Fruit fly (Drosophila melanogaster) whole organism, wandering third instar larva: ENCODE data around the gene asp.
A peak's percentile ranks its signal among the peaks of the same experiment; 100 is the strongest.

Source experiments
- Abd-B ChIP-seq: fragments of >200 bp; optimal IDR thresholded peaks from 2 replicates; lab custom pipeline; 2017; ENCODE audit warnings: missing biosample characterization, missing genetic modification characterization
- CG9705 ChIP-seq: fragments of 200-800 bp; sonication (Bioruptor generic); optimal IDR thresholded peaks from 2 replicates; lab custom pipeline; 2018; ENCODE audit warnings: missing biosample characterization, mild to moderate bottlenecking, missing genetic modification characterization
- Dif ChIP-seq: fragments of 200-275, 200-300 bp; sonication (Bioruptor generic); optimal IDR thresholded peaks from 2 replicates; lab custom pipeline; 2018; ENCODE audit warnings: missing biosample characterization, missing genetic modification characterization; ENCODE audit not compliant: partially characterized antibody
- GATAd ChIP-seq: sonication (Bioruptor generic); optimal IDR thresholded peaks from 2 replicates; lab custom pipeline; 2016; ENCODE audit warnings: missing biosample characterization, missing genetic modification characterization
- HLH106 ChIP-seq: fragments of 200-800 bp; optimal IDR thresholded peaks from 3 replicates; lab custom pipeline; 2019; ENCODE audit warnings: missing biosample characterization, mild to moderate bottlenecking, missing genetic modification characterization, moderate library complexity
- Hnf4 ChIP-seq: fragments of 200-800 bp; sonication (Bioruptor generic); optimal IDR thresholded peaks from 2 replicates; lab custom pipeline; 2016; ENCODE audit warnings: missing biosample characterization, mild to moderate bottlenecking, missing genetic modification characterization
- Hr83 ChIP-seq: fragments of 200-300 bp; sonication (Bioruptor generic); optimal IDR thresholded peaks from 2 replicates; lab custom pipeline; 2016; ENCODE audit warnings: missing biosample characterization, mild to moderate bottlenecking, missing genetic modification characterization, moderate library complexity; ENCODE audit not compliant: poor library complexity, severe bottlenecking
- Jra ChIP-seq: sonication (Bioruptor generic); optimal IDR thresholded peaks from 2 replicates; lab custom pipeline; 2016; ENCODE audit warnings: missing biosample characterization, missing genetic modification characterization
- Myc ChIP-seq: fragments of >200 bp; optimal IDR thresholded peaks from 2 replicates; lab custom pipeline; 2017
- OdsH ChIP-seq: fragments of 200-800 bp; sonication (Bioruptor generic); optimal IDR thresholded peaks from 2 replicates; lab custom pipeline; 2016; ENCODE audit warnings: missing biosample characterization, mild to moderate bottlenecking, missing genetic modification characterization
- Rel ChIP-seq, 2 experiments: fragments of 200-800 bp; sonication (Bioruptor generic) in 1 of 2; optimal IDR thresholded peaks; 2 replicates in 1 of 2; 3 replicates in 1 of 2; lab custom pipeline; 2016 to 2019; ENCODE audit warnings: mild to moderate bottlenecking in 2 of 2, missing biosample characterization in 2 of 2, missing genetic modification characterization in 2 of 2, moderate library complexity in 1 of 2
- Sp1 ChIP-seq: fragments of 200-800 bp; sonication (Bioruptor generic); optimal IDR thresholded peaks from 3 replicates; lab custom pipeline; 2019; ENCODE audit warnings: missing biosample characterization, mild to moderate bottlenecking, missing genetic modification characterization, moderate library complexity
- Vsx2 ChIP-seq: fragments of 200-300, 225-300 bp; sonication (Bioruptor generic); optimal IDR thresholded peaks from 2 replicates; lab custom pipeline; 2018; ENCODE audit warnings: missing biosample characterization, missing genetic modification characterization; ENCODE audit not compliant: partially characterized antibody
- brk ChIP-seq: fragments of 200-800 bp; sonication (Bioruptor generic); optimal IDR thresholded peaks from 2 replicates; lab custom pipeline; 2016; ENCODE audit warnings: missing biosample characterization, mild to moderate bottlenecking, missing genetic modification characterization
- dmrt93B ChIP-seq: fragments of 200-800 bp; sonication (Bioruptor generic); optimal IDR thresholded peaks from 2 replicates; lab custom pipeline; 2018; ENCODE audit warnings: missing biosample characterization, mild to moderate bottlenecking, missing genetic modification characterization
- dsf ChIP-seq: sonication (Bioruptor generic); optimal IDR thresholded peaks from 2 replicates; lab custom pipeline; 2016; ENCODE audit warnings: missing biosample characterization, missing genetic modification characterization, borderline replicate concordance
- foxo ChIP-seq, 2 experiments: fragments of 200-800 bp; sonication (Bioruptor generic); optimal IDR thresholded peaks; 2 replicates in 1 of 2; 3 replicates in 1 of 2; lab custom pipeline; 2016 to 2017; ENCODE audit warnings: missing biosample characterization in 2 of 2, missing genetic modification characterization in 2 of 2
- fru ChIP-seq: fragments of 200-800 bp; sonication (Bioruptor generic); optimal IDR thresholded peaks from 3 replicates; lab custom pipeline; 2016; ENCODE audit warnings: missing biosample characterization, mild to moderate bottlenecking, missing genetic modification characterization
- h ChIP-seq: fragments of 200-800 bp; sonication (Bioruptor generic); optimal IDR thresholded peaks from 3 replicates; lab custom pipeline; 2016; ENCODE audit warnings: missing biosample characterization, mild to moderate bottlenecking, missing genetic modification characterization
- jim ChIP-seq: fragments of 175-275, 200-325 bp; sonication (Bioruptor generic); optimal IDR thresholded peaks from 2 replicates; lab custom pipeline; 2016; ENCODE audit warnings: missing biosample characterization, mild to moderate bottlenecking, missing genetic modification characterization
- lola ChIP-seq: fragments of >200 bp; optimal IDR thresholded peaks from 2 replicates; lab custom pipeline; 2017; ENCODE audit warnings: missing biosample characterization, missing genetic modification characterization
- pan ChIP-seq: fragments of >200 bp; optimal IDR thresholded peaks from 2 replicates; lab custom pipeline; 2017
- psq ChIP-seq: fragments of 200-800 bp; sonication (Bioruptor generic); optimal IDR thresholded peaks from 3 replicates; lab custom pipeline; 2017; ENCODE audit warnings: missing biosample characterization, mild to moderate bottlenecking, missing genetic modification characterization, moderate library complexity
- rgr ChIP-seq: fragments of 200-800 bp; sonication (Bioruptor generic); optimal IDR thresholded peaks from 3 replicates; lab custom pipeline; 2016; ENCODE audit warnings: missing biosample characterization, mild to moderate bottlenecking, missing genetic modification characterization
- sv ChIP-seq: fragments of 200-800 bp; sonication (Bioruptor generic); optimal IDR thresholded peaks from 3 replicates; lab custom pipeline; 2016; ENCODE audit warnings: missing biosample characterization, missing genetic modification characterization
- tai ChIP-seq: sonication (Bioruptor generic); optimal IDR thresholded peaks from 2 replicates; lab custom pipeline; 2016; ENCODE audit warnings: missing biosample characterization, missing genetic modification characterization
- usp ChIP-seq: fragments of >200 bp; optimal IDR thresholded peaks from 2 replicates; lab custom pipeline; 2017; ENCODE audit warnings: missing biosample characterization, missing genetic modification characterization

asp gene

dm6 chr3R:24753561-24754027, at the start of gene asp:
Gene asp (plus strand): TSS chr3R:24753849.
- TF ChIP-seq GATAd (GFP tag; lab: Kevin White, UChicago) = peak; percentile 72
- TF ChIP-seq dsf (GFP tag; lab: Kevin White, UChicago) = no peak
- no peak for TF ChIP-seq tai (GFP tag; lab: Kevin White, UChicago)
- no peak for TF ChIP-seq Myc (lab: Kevin White, UChicago)
- no peak for TF ChIP-seq Sp1 (GFP tag; lab: Kevin White, UChicago)
- no peak for TF ChIP-seq psq (GFP tag; lab: Kevin White, UChicago)
- TF ChIP-seq dmrt93B = no peak
- no peak for TF ChIP-seq fru (GFP tag; lab: Kevin White, UChicago)
- TF ChIP-seq brk (GFP tag; lab: Kevin White, UChicago) = no peak
- peak; percentile 19 for TF ChIP-seq sv (GFP tag; lab: Kevin White, UChicago)

- no peak for TF ChIP-seq OdsH (GFP tag; lab: Kevin White, UChicago)
- peak; percentile 15 for TF ChIP-seq psq (GFP tag; lab: Kevin White, UChicago)
- no peak for TF ChIP-seq Dif (GFP tag; lab: Kevin White, UChicago)
These were observed 41.2 kb upstream of the asp start, which contains the start of the genes CG13627 and CG46316 for dm6 chr3R:24712375-24712830. Gene CG13627 (plus strand): TSS chr3R:24712780. Gene CG46316 (plus strand): TSS chr3R:24712780.

- TF ChIP-seq pan (lab: Kevin White, UChicago) (no peak), Sp1 (GFP tag; lab: Kevin White, UChicago) (no peak), Abd-B (GFP tag; lab: Kevin White, UChicago) (no peak)
- TF ChIP-seq, all 38 proteins: peak for 0
These were observed 36.4 kb upstream of the asp start, which contains the start of gene Polr2L for dm6 chr3R:24717289-24717688. Gene Polr2L (plus strand): TSS chr3R:24717511.

dm6 chr3R:24719314-24720290, 34.0 kb upstream of the asp start, which contains the start of the genes CG13630 and tok:
Gene CG13630 (minus strand): TSS chr3R:24719364.
Gene tok (plus strand): TSS chr3R:24719697.
- TF ChIP-seq Rel (GFP tag; optimal IDR thresholded peaks at IDR 0.05; lab: Kevin White, UChicago) (no peak), Rel (tag; optimal IDR thresholded peaks at IDR 0.05; lab: Kevin White, UChicago) (peak; percentile 13), foxo (GFP tag; optimal IDR thresholded peaks at IDR 0.05; lab: Kevin White, UChicago) (no peak), lola (GFP tag; lab: Kevin White, UChicago) (no peak), Dif (GFP tag; lab: Kevin White, UChicago) (peak; percentile 53), h (GFP tag; lab: Kevin White, UChicago) (no peak), sv (GFP tag; lab: Kevin White, UChicago) (no peak), Vsx2 (GFP tag; lab: Kevin White, UChicago) (peak; percentile 38), CG9705 (GFP tag; lab: Kevin White, UChicago) (no peak), Hnf4 (GFP tag; lab: Kevin White, UChicago) (peak; percentile 39), pan (lab: Kevin White, UChicago) (no peak), HLH106 (tag; lab: Kevin White, UChicago) (no peak), usp (no peak), jim (GFP tag; lab: Kevin White, UChicago) (no peak), Hr83 (GFP tag; lab: Kevin White, UChicago) (no peak), OdsH (GFP tag; lab: Kevin White, UChicago) (no peak), Jra (no peak), rgr (GFP tag; lab: Kevin White, UChicago) (peak; percentile 27)
